Fruit fly (Drosophila melanogaster) whole organism, embryonic: ENCODE data around the gene CG11726.

Experiments used
- Antp ChIP-seq: fragments of 200-800 bp; sonication (Bioruptor generic); optimal IDR thresholded peaks from 3 replicates; lab custom pipeline; 2016; ENCODE audit warnings: missing biosample characterization, missing genetic modification characterization
- Bgb ChIP-seq: fragments of 200-800 bp; sonication (Bioruptor generic); IDR thresholded peaks from 2 replicates; pipeline ENCODE4 v1.3.6; 2022; ENCODE audit warnings: missing biosample characterization, missing genetic modification characterization; ENCODE audit not compliant: partially characterized antibody
- CG10366 ChIP-seq: fragments of 200-800 bp; sonication (Bioruptor generic); IDR thresholded peaks from 2 replicates; pipeline ENCODE4 v1.3.6; 2022; ENCODE audit warnings: missing biosample characterization, missing genetic modification characterization
- CG10543 ChIP-seq: fragments of 200-800 bp; sonication (Bioruptor generic); optimal IDR thresholded peaks from 3 replicates; lab custom pipeline; 2017; ENCODE audit warnings: missing biosample characterization, mild to moderate bottlenecking, missing genetic modification characterization, moderate library complexity
- CG11695 ChIP-seq: fragments of 200-800 bp; sonication (Bioruptor generic); IDR thresholded peaks from 3 replicates; pipeline ENCODE4 v1.3.6; 2022; ENCODE audit warnings: missing biosample characterization, missing genetic modification characterization
- CG11696 ChIP-seq: fragments of 200-800 bp; sonication (Bioruptor generic); IDR thresholded peaks from 2 replicates; pipeline ENCODE4 v1.3.6; 2022; ENCODE audit warnings: missing biosample characterization, missing genetic modification characterization
- CG12942 ChIP-seq: fragments of 200-800 bp; sonication (Bioruptor generic); optimal IDR thresholded peaks from 3 replicates; lab custom pipeline; 2016; ENCODE audit warnings: missing biosample characterization, missing genetic modification characterization
- CG13287 ChIP-seq: fragments of 200-800 bp; sonication (Bioruptor generic); IDR thresholded peaks from 2 replicates; pipeline ENCODE4 v1.3.6; 2022; ENCODE audit warnings: missing biosample characterization, missing genetic modification characterization; ENCODE audit not compliant: partially characterized antibody
- CG15601 ChIP-seq: fragments of 200-800 bp; sonication (Bioruptor generic); optimal IDR thresholded peaks from 3 replicates; lab custom pipeline; 2019; ENCODE audit warnings: missing biosample characterization, mild to moderate bottlenecking, missing genetic modification characterization, moderate library complexity
- CG16815 ChIP-seq: fragments of 200-800 bp; sonication (Bioruptor generic); optimal IDR thresholded peaks from 3 replicates; lab custom pipeline; 2017; ENCODE audit warnings: missing biosample characterization, mild to moderate bottlenecking, missing genetic modification characterization
- CG2889 ChIP-seq: fragments of 200-800 bp; sonication (Bioruptor generic); IDR thresholded peaks from 3 replicates; pipeline ENCODE4 v1.3.6; 2022; ENCODE audit warnings: missing biosample characterization, missing genetic modification characterization
- CG3163 ChIP-seq: fragments of 200-800 bp; sonication (Bioruptor generic); optimal IDR thresholded peaks from 3 replicates; lab custom pipeline; 2016; ENCODE audit warnings: missing biosample characterization, missing genetic modification characterization
- CG32532 ChIP-seq: fragments of 200-800 bp; sonication (Bioruptor generic); IDR thresholded peaks from 2 replicates; pipeline ENCODE4 v1.3.6; 2022; ENCODE audit warnings: missing biosample characterization, missing genetic modification characterization
- CG3838 ChIP-seq: fragments of 200-800 bp; sonication (Bioruptor generic); optimal IDR thresholded peaks from 3 replicates; lab custom pipeline; 2016; ENCODE audit warnings: missing biosample characterization, missing genetic modification characterization
- CG6791 ChIP-seq: fragments of 200-800 bp; sonication (Bioruptor generic); IDR thresholded peaks from 3 replicates; pipeline ENCODE4 v1.3.6; 2022; ENCODE audit warnings: missing biosample characterization, missing genetic modification characterization; ENCODE audit not compliant: partially characterized antibody
- CG7372 ChIP-seq: fragments of 200-800 bp; sonication (Bioruptor generic); IDR thresholded peaks from 2 replicates; pipeline ENCODE4 v1.3.6; 2022; ENCODE audit warnings: missing biosample characterization, missing genetic modification characterization
- CG8089 ChIP-seq: fragments of 200-800 bp; sonication (Bioruptor generic); optimal IDR thresholded peaks from 3 replicates; lab custom pipeline; 2016; ENCODE audit warnings: missing biosample characterization, missing genetic modification characterization
- CG9437 ChIP-seq: fragments of 200-800 bp; sonication (Bioruptor generic); optimal IDR thresholded peaks from 2 replicates; lab custom pipeline; 2018; ENCODE audit warnings: missing biosample characterization, mild to moderate bottlenecking, missing genetic modification characterization
- CG9797 ChIP-seq: fragments of 200-800 bp; sonication (Bioruptor generic); optimal IDR thresholded peaks from 3 replicates; lab custom pipeline; 2018; ENCODE audit warnings: missing biosample characterization, mild to moderate bottlenecking, missing genetic modification characterization
- CHES-1-like ChIP-seq: fragments of 200-800 bp; sonication (Bioruptor generic); optimal IDR thresholded peaks from 2 replicates; lab custom pipeline; 2016; ENCODE audit warnings: missing biosample characterization, missing genetic modification characterization
- Doc3 ChIP-seq: fragments of 200-800 bp; sonication (Bioruptor generic); IDR thresholded peaks from 3 replicates; pipeline ENCODE4 v1.3.6; 2022; ENCODE audit warnings: missing biosample characterization, missing genetic modification characterization; ENCODE audit not compliant: partially characterized antibody
- Dref ChIP-seq: fragments of 200-800 bp; sonication (Bioruptor generic); IDR thresholded peaks from 2 replicates; pipeline ENCODE4 v1.3.6; 2022; ENCODE audit warnings: missing biosample characterization, missing genetic modification characterization
- Ets65A ChIP-seq: fragments of 200-800 bp; sonication (Bioruptor generic); peaks from one replicate; lab custom pipeline; 2016; ENCODE audit warnings: missing biosample characterization, missing genetic modification characterization
- Mad ChIP-seq: fragments of 200-800 bp; sonication (Bioruptor generic); optimal IDR thresholded peaks from 2 replicates; lab custom pipeline; 2016; ENCODE audit warnings: missing biosample characterization, missing genetic modification characterization
- NC2β ChIP-seq: fragments of 200-800 bp; sonication (Bioruptor generic); optimal IDR thresholded peaks from 2 replicates; lab custom pipeline; 2016; ENCODE audit warnings: missing biosample characterization, missing genetic modification characterization
- Opbp ChIP-seq: fragments of 200-800 bp; sonication (Bioruptor generic); IDR thresholded peaks from 3 replicates; pipeline ENCODE4 v1.3.6; 2022; ENCODE audit warnings: missing biosample characterization, missing genetic modification characterization; ENCODE audit not compliant: partially characterized antibody
- PHDP ChIP-seq: fragments of 200-800 bp; sonication (Bioruptor generic); optimal IDR thresholded peaks from 3 replicates; lab custom pipeline; 2018; ENCODE audit warnings: missing biosample characterization, mild to moderate bottlenecking, missing genetic modification characterization, moderate library complexity
- Rfx ChIP-seq: fragments of 200-800 bp; sonication (Bioruptor generic); IDR thresholded peaks from 2 replicates; pipeline ENCODE4 v1.3.6; 2022; ENCODE audit warnings: missing biosample characterization, missing genetic modification characterization
- Vsx1 ChIP-seq: fragments of 200-800 bp; sonication (Bioruptor generic); optimal IDR thresholded peaks from 2 replicates; lab custom pipeline; 2017; ENCODE audit warnings: missing biosample characterization, mild to moderate bottlenecking, missing genetic modification characterization, missing genetic modification reagents
- amos ChIP-seq: fragments of 200-800 bp; sonication (Bioruptor generic); IDR thresholded peaks from 2 replicates; pipeline ENCODE4 v1.3.6; 2022; ENCODE audit warnings: missing biosample characterization, missing genetic modification characterization; ENCODE audit not compliant: partially characterized antibody
- ap ChIP-seq: fragments of 200-800 bp; sonication (Bioruptor generic); IDR thresholded peaks from 2 replicates; pipeline ENCODE4 v1.3.6; 2022; ENCODE audit warnings: missing biosample characterization, missing genetic modification characterization
- cad ChIP-seq: fragments of >200 bp; optimal IDR thresholded peaks from 2 replicates; lab custom pipeline; 2017; ENCODE audit warnings: missing biosample characterization, missing genetic modification characterization
- chif ChIP-seq, 2 experiments: fragments of 200-800 bp; sonication (Bioruptor generic); optimal IDR thresholded peaks; 3 replicates each; lab custom pipeline; 2016; ENCODE audit warnings: missing biosample characterization in 2 of 2, missing genetic modification characterization in 2 of 2
- corto ChIP-seq: fragments of 200-800 bp; sonication (Bioruptor generic); optimal IDR thresholded peaks from 2 replicates; lab custom pipeline; 2016; ENCODE audit warnings: missing biosample characterization, mild to moderate bottlenecking, missing genetic modification characterization, moderate library complexity
- emc ChIP-seq: fragments of 200-800 bp; sonication (Bioruptor generic); optimal IDR thresholded peaks from 2 replicates; lab custom pipeline; 2016; ENCODE audit warnings: missing biosample characterization, missing genetic modification characterization
- en ChIP-seq: fragments of 200-800 bp; sonication (Bioruptor generic); optimal IDR thresholded peaks from 2 replicates; lab custom pipeline; 2016; ENCODE audit warnings: missing biosample characterization, missing genetic modification characterization
- eve ChIP-seq, 2 experiments: fragments of >200 bp; optimal IDR thresholded peaks; 2 replicates each; lab custom pipeline; 2017; ENCODE audit warnings: missing biosample characterization in 2 of 2, missing genetic modification characterization in 2 of 2
- hbn ChIP-seq: fragments of 200-800 bp; sonication (Bioruptor generic); IDR thresholded peaks from 2 replicates; pipeline ENCODE4 v1.3.6; 2022; ENCODE audit warnings: missing biosample characterization, missing genetic modification characterization; ENCODE audit not compliant: partially characterized antibody
- hth ChIP-seq: fragments of >200 bp; optimal IDR thresholded peaks from 2 replicates; lab custom pipeline; 2017; ENCODE audit warnings: inconsistent platforms
- lola ChIP-seq, 3 experiments: fragments of >200 bp in 2 of 3; fragments of 200-800 bp in 1 of 3; sonication (Bioruptor generic) in 1 of 3; optimal IDR thresholded peaks; 2 replicates each; lab custom pipeline; 2017 to 2019; ENCODE audit warnings: missing biosample characterization in 3 of 3, missing genetic modification characterization in 3 of 3, mild to moderate bottlenecking in 1 of 3, moderate library complexity in 1 of 3
- lov ChIP-seq, 2 experiments: fragments of 200-800 bp in 1 of 2; fragments of >200 bp in 1 of 2; sonication (Bioruptor generic) in 1 of 2; IDR thresholded peaks in 1 of 2; optimal IDR thresholded peaks in 1 of 2; 2 replicates in 1 of 2; 3 replicates in 1 of 2; pipeline versions ENCODE4 v1.3.6 to Lab custom; 2017 to 2022; ENCODE audit warnings: missing biosample characterization in 1 of 2, missing genetic modification characterization in 1 of 2
- pan ChIP-seq, 4 experiments: fragments of >200 bp in 3 of 4; fragments of 200-800 bp in 1 of 4; sonication (Bioruptor generic) in 1 of 4; optimal IDR thresholded peaks in 3 of 4; IDR thresholded peaks in 1 of 4; 2 replicates each; pipeline versions ENCODE4 v1.3.6 to Lab custom; 2017 to 2022; ENCODE audit warnings: missing biosample characterization in 2 of 4, missing genetic modification characterization in 2 of 4, mixed read lengths in 1 of 4
- schlank ChIP-seq: fragments of 200-800 bp; sonication (Bioruptor generic); optimal IDR thresholded peaks from 2 replicates; lab custom pipeline; 2018; ENCODE audit warnings: missing biosample characterization, mild to moderate bottlenecking, missing genetic modification characterization
- scrt ChIP-seq: fragments of 200-800 bp; sonication (Bioruptor generic); optimal IDR thresholded peaks from 2 replicates; lab custom pipeline; 2018; ENCODE audit warnings: missing biosample characterization, mild to moderate bottlenecking, missing genetic modification characterization, moderate library complexity
- stc ChIP-seq: fragments of 200-800 bp; sonication (Bioruptor generic); IDR thresholded peaks from 2 replicates; pipeline ENCODE4 v1.3.6; 2022; ENCODE audit warnings: missing biosample characterization, missing genetic modification characterization
- zfh1 ChIP-seq: fragments of 200-800 bp; sonication (Bioruptor generic); IDR thresholded peaks from 3 replicates; pipeline ENCODE4 v1.3.6; 2022; ENCODE audit warnings: missing biosample characterization, missing genetic modification characterization

Gene CG11726

DNA sequence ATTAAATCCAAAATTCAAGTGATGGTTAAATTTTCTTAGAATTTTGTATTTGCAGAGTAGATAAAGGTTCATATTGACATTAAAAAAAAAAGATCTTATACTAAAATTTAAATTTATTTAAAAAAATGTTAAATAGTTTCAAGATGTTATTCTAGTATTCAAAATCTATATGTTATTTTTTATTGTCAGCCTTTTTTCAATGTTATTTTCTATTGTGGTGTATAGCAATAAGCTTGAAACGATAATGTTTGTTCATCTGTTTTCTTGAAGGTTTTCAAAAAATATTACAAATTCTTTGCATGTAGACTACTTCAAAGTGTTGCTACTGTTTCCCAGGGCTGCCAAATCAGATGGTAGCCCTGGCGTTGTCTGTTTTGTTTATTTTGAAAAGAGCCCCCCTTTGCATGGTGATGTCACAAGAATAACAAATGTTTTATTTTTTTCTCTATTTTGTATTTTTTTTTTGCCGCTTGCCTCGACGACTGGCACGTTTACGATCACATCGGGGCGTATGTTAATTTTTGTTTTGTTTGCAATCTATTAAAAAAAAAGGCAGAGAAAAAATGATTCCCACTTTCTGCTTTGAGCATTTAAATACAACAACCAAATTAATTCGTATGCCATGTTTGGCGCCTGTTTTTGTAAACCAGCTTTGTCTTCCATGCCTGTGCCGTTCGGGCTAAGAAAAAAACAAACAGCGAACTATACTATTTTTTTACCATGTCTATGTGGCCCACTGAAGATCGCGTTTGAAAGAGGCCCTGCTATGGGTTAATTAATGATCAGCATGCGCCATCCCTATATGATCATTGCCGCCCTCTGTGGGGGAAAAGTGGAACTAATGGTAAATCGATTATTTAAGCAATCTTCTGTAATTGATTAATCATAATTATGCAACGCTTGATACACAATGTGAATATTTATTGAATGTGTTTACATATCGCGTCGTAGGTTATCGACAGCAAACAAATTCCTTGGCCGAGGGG lies 43.5 kb upstream of the CG11726 start (continued):
- peak; percentile 7 for TF ChIP-seq CHES-1-like (GFP tag; lab: Kevin White, UChicago)
- no peak for TF ChIP-seq NC2β (GFP tag; lab: Kevin White, UChicago)
- TF ChIP-seq CG3838 (GFP tag; lab: Kevin White, UChicago), result no peak
- no peak for TF ChIP-seq Doc3 (GFP tag; lab: Robert Waterston, UW)
- peak; percentile 35 for TF ChIP-seq Vsx1
- TF ChIP-seq Antp, result no peak
- TF ChIP-seq Mad, result no peak
- TF ChIP-seq PHDP (tag; lab: Kevin White, UChicago), result peak; percentile 61
- TF ChIP-seq chif (GFP tag; optimal IDR thresholded peaks at IDR 0.05; lab: Kevin White, UChicago), result no peak
- peak; percentile 38 for TF ChIP-seq CG32532 (GFP tag; lab: Robert Waterston, UW)
- TF ChIP-seq Opbp (GFP tag; lab: Robert Waterston, UW), result no peak
- TF ChIP-seq Rfx (GFP tag; lab: Robert Waterston, UW), result peak; percentile 70
- TF ChIP-seq CG7372, result no peak
- no peak for TF ChIP-seq hbn (GFP tag; lab: Robert Waterston, UW)
- no peak for TF ChIP-seq en (GFP tag; lab: Kevin White, UChicago)
- TF ChIP-seq CG9797 (GFP tag; lab: Kevin White, UChicago), result no peak
- peak in 1 of 2 experiments; percentile 35 for TF ChIP-seq eve (GFP tag; optimal IDR thresholded peaks at IDR 0.05; lab: Kevin White, UChicago)
- peak; percentile 11 for TF ChIP-seq emc
- peak; percentile 35; the same call in 1 of the 2 replicates for TF ChIP-seq CG13287 (GFP tag; lab: Robert Waterston, UW)
- TF ChIP-seq lov (optimal IDR thresholded peaks at IDR 0.05; lab: Kevin White, UChicago), result no peak
- TF ChIP-seq lov (GFP tag; IDR thresholded peaks at IDR 0.05; lab: Robert Waterston, UW), result peak; percentile 63; the same call in 1 of the 3 replicates
- TF ChIP-seq lola (GFP tag; optimal IDR thresholded peaks at IDR 0.05; lab: Kevin White, UChicago), result peak in 1 of 3 experiments; percentile 72
- TF ChIP-seq CG16815, result peak; percentile 56
- 0 out of 2 replicates have a peak, but pooled peaks have one; percentile 18 for TF ChIP-seq ap
- peak; percentile 31; the same call in 1 of the 3 replicates for TF ChIP-seq CG11695 (GFP tag; lab: Robert Waterston, UW)
- TF ChIP-seq CG15601 (tag; lab: Kevin White, UChicago), result peak; percentile 60
- TF ChIP-seq corto (GFP tag; lab: Kevin White, UChicago), result no peak
- TF ChIP-seq zfh1, result peak; percentile 17; the same call in 1 of the 3 replicates
- no peak for TF ChIP-seq Bgb (GFP tag; lab: Robert Waterston, UW)
- no peak for TF ChIP-seq hth
- peak; percentile 63 for TF ChIP-seq schlank
- TF ChIP-seq amos (GFP tag; lab: Robert Waterston, UW), result no peak; the same call in 1 of the 2 replicates
- peak; percentile 32; the same call in 1 of the 3 replicates for TF ChIP-seq CG6791 (GFP tag; lab: Robert Waterston, UW)
- no peak for TF ChIP-seq pan (optimal IDR thresholded peaks at IDR 0.05; lab: Kevin White, UChicago)
- peak in 1 of 2 experiments; percentile 4 for TF ChIP-seq pan (GFP tag; optimal IDR thresholded peaks at IDR 0.05 in 1 of 2, IDR thresholded peaks at IDR 0.05 in 1 of 2)
- TF ChIP-seq CG9437 (GFP tag; lab: Kevin White, UChicago), result peak; percentile 80
- TF ChIP-seq CG11696, result peak; percentile 42; the same call in 1 of the 2 replicates
- peak; percentile 29 for TF ChIP-seq stc (GFP tag; lab: Robert Waterston, UW)
- no peak for TF ChIP-seq CG3163 (GFP tag; lab: Kevin White, UChicago)
- no peak for TF ChIP-seq Dref
- TF ChIP-seq scrt (GFP tag; lab: Kevin White, UChicago), result peak; percentile 40
- TF ChIP-seq Ets65A, result peak; percentile 91
- peak; percentile 72 for TF ChIP-seq CG10543 (GFP tag; lab: Kevin White, UChicago)
- TF ChIP-seq CG12942 (GFP tag; lab: Kevin White, UChicago), result peak; percentile 21
- TF ChIP-seq CG10366, result peak; percentile 19; the same call in 1 of the 2 replicates
- TF ChIP-seq cad (GFP tag; lab: Kevin White, UChicago), result no peak
- TF ChIP-seq CG2889 (GFP tag; lab: Robert Waterston, UW), result no peak
- TF ChIP-seq CG8089 (GFP tag; lab: Kevin White, UChicago), result no peak
